Worm (Caenorhabditis elegans): ENCODE measurements around the gene F01F1.2.

DNA sequence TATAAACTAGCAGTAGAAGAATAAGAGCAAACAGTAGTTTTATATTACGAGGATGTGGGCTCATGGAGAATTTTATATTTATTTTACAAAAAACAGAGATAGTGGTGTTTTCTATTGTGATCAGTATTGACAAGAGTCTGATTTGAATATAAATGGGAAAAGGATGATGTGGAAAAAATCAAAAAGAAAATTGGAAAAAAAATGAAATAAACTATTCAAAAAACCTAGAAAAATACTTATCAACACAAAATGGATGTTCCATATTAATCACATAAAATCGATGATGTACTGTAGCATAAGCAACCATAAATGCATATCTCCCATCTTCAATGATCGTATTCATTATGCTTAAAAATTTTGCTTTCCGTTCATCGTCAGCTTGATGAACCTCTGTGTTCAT is 8.5 kb downstream of the F01F1.2 start, which contains the start of gene C28H8.7:
- TF ChIP-seq lsy-2 (tag; optimal IDR thresholded peaks at IDR 0.05) (no peak), mep-1 (tag; optimal IDR thresholded peaks at IDR 0.05) (no peak), sptf-1 (tag; optimal IDR thresholded peaks at IDR 0.05) (no peak), zip-8 (tag; optimal IDR thresholded peaks at IDR 0.05) (no peak), pha-4 (tag; optimal IDR thresholded peaks at IDR 0.05) (no peak)

Data from whole organism, mixed stage, embryonic.